Worm (Caenorhabditis elegans) whole organism, L1 larva: ENCODE measurements around the gene F59B1.6.

Source experiments
- ceh-90 ChIP-seq: sonication (generic microtip); optimal IDR thresholded peaks from 2 replicates; lab custom pipeline; 2016; ENCODE audit warnings: missing genetic modification characterization, missing compliant biosample characterization
- fkh-10 ChIP-seq: sonication (generic microtip); optimal IDR thresholded peaks from 2 replicates; lab custom pipeline; 2017; ENCODE audit warnings: missing biosample characterization, missing genetic modification reagents, missing genetic modification characterization
- fkh-8 ChIP-seq: sonication (generic microtip); optimal IDR thresholded peaks from 2 replicates; lab custom pipeline; 2016; ENCODE audit warnings: mild to moderate bottlenecking, missing genetic modification characterization, missing compliant biosample characterization
- lin-13 ChIP-seq: fragments of 150-350 bp; optimal IDR thresholded peaks from 2 replicates; lab custom pipeline; 2014; ENCODE audit warnings: missing biosample characterization, missing genetic modification reagents, missing genetic modification characterization
- nhr-76 ChIP-seq: sonication (generic microtip); optimal IDR thresholded peaks from 2 replicates; lab custom pipeline; 2017; ENCODE audit warnings: missing biosample characterization, missing genetic modification characterization
- nhr-84 ChIP-seq: sonication (generic microtip); optimal IDR thresholded peaks from 2 replicates; lab custom pipeline; 2017; ENCODE audit warnings: missing biosample characterization, missing genetic modification characterization
- swsn-7 ChIP-seq: sonication (generic microtip); optimal IDR thresholded peaks from 2 replicates; lab custom pipeline; 2016; ENCODE audit warnings: missing genetic modification characterization, missing compliant biosample characterization
- unc-86 ChIP-seq: sonication (generic microtip); optimal IDR thresholded peaks from 2 replicates; lab custom pipeline; 2016; ENCODE audit warnings: missing genetic modification characterization, missing compliant biosample characterization

DNA sequence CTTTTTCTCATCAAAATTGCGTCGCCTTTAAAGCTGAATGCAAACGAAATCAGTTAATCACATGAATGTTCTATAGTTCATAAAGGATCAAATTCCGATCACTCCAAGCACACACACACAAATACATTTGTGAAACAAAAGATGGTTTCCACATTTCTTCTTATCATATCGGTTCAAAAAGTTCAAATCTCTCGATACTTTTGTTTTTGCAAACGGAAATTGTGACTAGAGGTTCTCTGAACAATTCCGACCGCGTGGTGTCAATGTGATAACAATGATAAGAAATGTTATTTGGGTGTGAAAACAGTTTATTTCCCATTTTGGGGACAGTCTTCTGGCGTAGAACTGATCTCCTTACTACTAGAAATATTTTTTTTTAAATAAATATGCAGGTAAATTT is 14.6 kb downstream of the F59B1.6 start:
- no peak for TF ChIP-seq unc-86 (tag; lab: Kevin White, UChicago)
- TF ChIP-seq lin-13 = no peak
- no peak for TF ChIP-seq nhr-84
- no peak for TF ChIP-seq swsn-7
- no peak for TF ChIP-seq nhr-76 (tag; lab: Kevin White, UChicago)
- no peak for TF ChIP-seq fkh-10 (GFP tag; lab: Kevin White, UChicago)
- no peak for TF ChIP-seq ceh-90 (tag; lab: Kevin White, UChicago)
- no peak for TF ChIP-seq fkh-8 (tag; lab: Kevin White, UChicago)
